Fruit fly (Drosophila melanogaster) Kc167 (cell line): ENCODE measurements around the gene IntS12.

Source experiments
- Myc ChIP-seq: fragments of >200 bp; optimal IDR thresholded peaks from 2 replicates; lab custom pipeline; 2017; ENCODE audit warnings: missing external identifiers
- Sin3A ChIP-seq: fragments of >200 bp; optimal IDR thresholded peaks from 2 replicates; lab custom pipeline; 2018; ENCODE audit warnings: missing external identifiers
- h ChIP-seq: fragments of >200 bp; optimal IDR thresholded peaks from 3 replicates; lab custom pipeline; 2018; ENCODE audit warnings: missing external identifiers
- insv ChIP-seq: fragments of >200 bp; optimal IDR thresholded peaks from 3 replicates; lab custom pipeline; 2018; ENCODE audit warnings: missing external identifiers
- psq ChIP-seq: fragments of >200 bp; optimal IDR thresholded peaks from 2 replicates; lab custom pipeline; 2017; ENCODE audit warnings: missing external identifiers
- ttk ChIP-seq: sonication (Bioruptor generic); optimal IDR thresholded peaks from 2 replicates; lab custom pipeline; 2017; ENCODE audit warnings: missing external identifiers

IntS12 gene

DNA sequence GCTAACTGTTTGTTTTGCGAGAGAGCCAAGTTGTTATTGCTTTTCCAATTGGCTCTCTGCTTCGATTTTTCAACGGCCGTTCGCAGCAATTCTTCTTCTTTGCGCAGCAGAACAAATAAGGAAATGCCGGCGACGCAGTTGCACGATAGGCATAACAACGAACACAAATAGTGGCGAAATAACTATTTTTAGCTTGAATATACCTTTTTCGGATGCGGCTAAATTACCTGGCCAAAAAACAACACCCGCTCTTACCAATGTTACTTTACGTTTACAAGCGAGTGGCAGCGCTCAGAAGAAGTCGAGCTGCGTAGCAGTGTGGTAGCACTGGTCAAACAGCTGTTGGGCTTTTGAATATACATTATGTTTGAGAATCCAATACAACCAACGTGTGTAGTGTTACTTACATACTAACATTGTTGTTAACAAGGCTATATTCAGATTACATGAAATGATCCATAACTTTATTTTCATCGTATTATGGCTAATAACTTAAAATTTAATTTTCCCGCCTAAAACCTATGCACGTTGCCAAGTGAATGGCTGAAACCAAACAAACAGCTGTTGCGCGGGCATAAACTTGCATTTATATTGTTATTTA, at the start of gene IntS12, which contains the start of gene Lerp:
Gene IntS12 (plus strand): TSS at position 529 of the 601 bp plus-strand sequence.
Gene Lerp (minus strand): TSS at position 283 of the 601 bp plus-strand sequence.
- TF ChIP-seq Myc (lab: Kevin White, UChicago) (no peak), Sin3A (lab: Kevin White, UChicago) (no peak), insv (no peak), psq (lab: Kevin White, UChicago) (no peak), ttk (lab: Kevin White, UChicago) (no peak), h (lab: Kevin White, UChicago) (no peak)

dm6 chr3R:26821117-26821516, 42.1 kb upstream of the IntS12 start:
- TF ChIP-seq h (lab: Kevin White, UChicago), result no peak
- no peak for TF ChIP-seq insv
- TF ChIP-seq Myc (lab: Kevin White, UChicago), result no peak
- no peak for TF ChIP-seq psq (lab: Kevin White, UChicago)
- no peak for TF ChIP-seq ttk (lab: Kevin White, UChicago)
- TF ChIP-seq Sin3A (lab: Kevin White, UChicago), result no peak

DNA sequence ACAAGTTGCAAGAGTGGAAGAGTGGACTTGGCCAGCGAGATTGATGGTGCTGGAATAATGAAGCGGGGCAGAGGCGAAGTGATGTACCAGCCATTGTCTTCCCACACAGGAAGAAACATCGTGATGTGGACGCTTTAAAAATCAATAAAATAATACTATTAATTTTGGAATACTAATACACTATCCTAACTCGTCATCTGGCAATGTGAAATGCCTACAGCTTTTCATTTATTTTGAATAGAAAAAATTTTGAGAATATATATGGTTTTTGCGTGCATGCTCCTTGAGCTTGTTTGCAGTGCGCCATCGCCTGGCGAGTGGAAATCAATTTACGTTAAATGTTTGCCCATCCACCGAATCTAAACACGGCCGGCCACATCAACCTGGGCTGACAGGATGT, 31.3 kb upstream of the IntS12 start:
- TF ChIP-seq Sin3A (lab: Kevin White, UChicago) (no peak), psq (lab: Kevin White, UChicago) (no peak)

- TF ChIP-seq psq (lab: Kevin White, UChicago) (no peak), insv (no peak), h (lab: Kevin White, UChicago) (no peak), Sin3A (lab: Kevin White, UChicago) (no peak), Myc (lab: Kevin White, UChicago) (no peak), ttk (lab: Kevin White, UChicago) (no peak)
Measured at dm6 chr3R:26846446-26846845, 16.7 kb upstream of the IntS12 start.

DNA sequence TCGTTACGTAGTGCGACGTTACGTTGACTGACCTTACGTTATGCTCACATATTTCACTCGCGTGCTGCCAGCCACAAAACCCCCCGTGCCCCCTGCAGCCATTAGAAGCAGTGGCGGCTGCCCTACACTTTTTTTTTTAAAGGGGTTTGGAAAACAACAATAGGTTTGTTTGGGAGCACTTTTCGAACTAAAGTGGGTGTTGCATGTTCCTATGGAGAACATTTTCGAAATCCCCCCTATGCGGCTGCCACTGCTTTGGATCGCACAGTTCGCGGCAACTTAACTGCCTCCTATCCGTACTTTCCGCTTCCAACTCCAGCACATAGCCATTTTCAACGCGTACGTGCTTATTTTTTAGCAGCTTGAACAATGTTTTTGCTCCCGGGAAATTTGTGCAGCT, 9.5 kb upstream of the IntS12 start:
- TF ChIP-seq psq (lab: Kevin White, UChicago), result no peak
- no peak for TF ChIP-seq ttk (lab: Kevin White, UChicago)
- TF ChIP-seq Sin3A (lab: Kevin White, UChicago), result no peak
- TF ChIP-seq Myc (lab: Kevin White, UChicago), result no peak
- no peak for TF ChIP-seq insv
- TF ChIP-seq h (lab: Kevin White, UChicago), result no peak

dm6 chr3R:26859228-26859627, 3.9 kb upstream of the IntS12 start:
- no peak for TF ChIP-seq h (lab: Kevin White, UChicago)
- TF ChIP-seq insv, result no peak
- TF ChIP-seq Sin3A (lab: Kevin White, UChicago), result no peak
- TF ChIP-seq ttk (lab: Kevin White, UChicago), result no peak
- TF ChIP-seq Myc (lab: Kevin White, UChicago), result no peak
- no peak for TF ChIP-seq psq (lab: Kevin White, UChicago)

- TF ChIP-seq insv, result no peak
- no peak for TF ChIP-seq Sin3A (lab: Kevin White, UChicago)
- no peak for TF ChIP-seq Myc (lab: Kevin White, UChicago)
- TF ChIP-seq h (lab: Kevin White, UChicago), result no peak
- TF ChIP-seq psq (lab: Kevin White, UChicago), result no peak
Measured at dm6 chr3R:26862213-26862612, 963 bp upstream of the IntS12 start.

DNA sequence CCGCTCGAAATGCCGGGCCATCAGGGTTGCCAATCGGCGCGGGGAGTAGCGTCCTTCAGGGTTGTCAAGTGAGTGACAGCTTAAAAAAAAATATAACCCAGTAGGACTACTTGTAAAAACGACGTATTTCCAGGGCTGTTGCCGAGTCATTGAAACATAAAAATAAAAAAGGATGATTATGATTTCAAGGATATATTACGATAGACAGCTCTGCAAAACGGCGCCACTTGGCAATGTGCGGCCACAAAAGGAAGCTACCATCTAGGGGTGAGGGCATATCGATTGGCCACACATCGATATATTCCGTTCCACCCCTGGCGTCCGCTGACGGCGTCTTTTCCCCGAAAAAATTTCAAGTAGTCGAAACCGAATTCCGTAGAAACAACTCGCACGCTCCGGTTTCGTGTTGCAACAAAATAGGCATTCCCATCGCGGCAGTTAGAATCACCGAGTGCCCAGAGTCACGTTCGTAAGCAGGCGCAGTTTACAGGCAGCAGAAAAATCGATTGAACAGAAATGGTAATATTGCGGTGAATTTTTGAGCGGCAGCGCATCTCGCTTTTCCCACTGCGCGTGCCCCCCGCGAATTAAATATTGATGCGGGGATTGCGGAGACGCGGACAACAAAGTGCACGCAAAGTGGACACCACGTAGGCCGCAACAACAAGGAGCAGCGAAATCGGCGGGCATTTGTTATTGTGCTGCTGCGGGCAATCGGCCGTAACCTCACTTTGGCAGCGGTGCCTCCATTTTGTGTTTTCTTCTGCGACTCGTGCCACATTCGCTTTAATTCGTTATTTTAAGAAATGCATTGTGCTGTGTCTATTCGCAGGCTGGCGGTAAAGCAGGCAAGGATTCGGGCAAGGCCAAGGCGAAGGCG, 3.6 kb downstream of the IntS12 start, which contains the start of the genes ball and His2Av:
Gene ball (minus strand): TSS at position 231 of the 880 bp plus-strand sequence.
Gene His2Av (plus strand): TSS at position 353 of the 880 bp plus-strand sequence.
- TF ChIP-seq psq (lab: Kevin White, UChicago), result no peak
- TF ChIP-seq Sin3A (lab: Kevin White, UChicago), result no peak
- TF ChIP-seq insv, result no peak
- TF ChIP-seq Myc (lab: Kevin White, UChicago), result no peak
- no peak for TF ChIP-seq ttk (lab: Kevin White, UChicago)
- no peak for TF ChIP-seq h (lab: Kevin White, UChicago)

DNA sequence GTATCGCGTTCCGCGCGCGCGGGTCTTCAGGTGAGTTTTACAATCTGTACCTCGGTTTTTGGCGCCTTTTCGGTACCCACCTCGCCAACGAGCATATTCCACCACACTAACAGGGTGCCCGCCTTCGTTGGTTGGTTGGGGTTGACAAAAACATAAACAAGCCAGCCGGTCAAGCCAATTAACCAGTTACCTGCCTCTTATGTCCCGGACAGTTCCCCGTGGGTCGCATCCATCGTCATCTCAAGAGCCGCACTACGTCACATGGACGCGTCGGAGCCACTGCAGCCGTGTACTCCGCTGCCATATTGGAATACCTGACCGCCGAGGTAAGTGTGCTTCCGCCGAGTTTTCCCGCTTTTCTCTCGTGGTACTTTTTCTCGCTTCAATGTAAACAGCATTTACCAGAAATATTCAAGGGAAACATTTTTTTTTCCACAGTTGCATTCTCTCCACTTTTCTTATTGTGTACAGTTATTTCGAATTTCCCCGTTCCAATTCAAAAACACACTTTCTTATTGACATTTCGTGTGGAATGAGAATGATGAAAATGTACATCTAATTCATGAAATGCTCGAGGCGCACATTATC, 4.4 kb downstream of the IntS12 start:
- TF ChIP-seq Myc (lab: Kevin White, UChicago) (no peak), insv (no peak)

dm6 chr3R:26869431-26869830, 6.3 kb downstream of the IntS12 start:
- TF ChIP-seq Sin3A (lab: Kevin White, UChicago) (no peak), insv (no peak), ttk (lab: Kevin White, UChicago) (no peak), h (lab: Kevin White, UChicago) (no peak), psq (lab: Kevin White, UChicago) (no peak), Myc (lab: Kevin White, UChicago) (no peak)

DNA sequence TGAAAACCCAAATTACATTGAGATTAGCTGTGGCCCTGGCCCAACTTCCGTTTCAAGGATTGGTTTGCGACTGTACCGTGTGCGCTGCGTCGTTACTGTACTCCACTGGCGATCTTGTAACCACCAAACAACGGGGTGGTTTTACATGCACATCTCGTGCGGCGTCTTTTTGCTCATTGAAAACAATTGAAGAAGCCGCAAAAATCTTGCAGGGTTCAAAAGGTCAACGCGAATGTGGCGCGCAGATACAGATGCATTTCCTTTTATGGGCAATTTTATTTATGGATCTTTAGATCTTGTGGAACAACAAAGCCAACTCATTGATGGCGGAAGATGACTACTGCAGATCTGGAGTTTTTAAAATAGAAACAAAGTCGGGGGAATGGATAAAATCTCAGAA, 7.3 kb downstream of the IntS12 start:
- TF ChIP-seq Myc (lab: Kevin White, UChicago) (no peak), insv (no peak), Sin3A (lab: Kevin White, UChicago) (no peak), h (lab: Kevin White, UChicago) (no peak), psq (lab: Kevin White, UChicago) (no peak), ttk (lab: Kevin White, UChicago) (no peak)
